Worm (Caenorhabditis elegans) whole organism, dauer: Measurements from ENCODE around the gene C16D9.1.

Experiments used
- unc-62 ChIP-seq: sonication (generic microtip); optimal IDR thresholded peaks from 2 replicates; lab custom pipeline; 2017; ENCODE audit warnings: missing biosample characterization, missing genetic modification reagents, missing genetic modification characterization

The C16D9.1 gene

ce11 chrV:8259016-8259415, at the start of gene C16D9.1:
Gene C16D9.1 (plus strand): TSS chrV:8259316.
- TF ChIP-seq unc-62 (GFP tag; lab: Kevin White, UChicago), result no peak

DNA sequence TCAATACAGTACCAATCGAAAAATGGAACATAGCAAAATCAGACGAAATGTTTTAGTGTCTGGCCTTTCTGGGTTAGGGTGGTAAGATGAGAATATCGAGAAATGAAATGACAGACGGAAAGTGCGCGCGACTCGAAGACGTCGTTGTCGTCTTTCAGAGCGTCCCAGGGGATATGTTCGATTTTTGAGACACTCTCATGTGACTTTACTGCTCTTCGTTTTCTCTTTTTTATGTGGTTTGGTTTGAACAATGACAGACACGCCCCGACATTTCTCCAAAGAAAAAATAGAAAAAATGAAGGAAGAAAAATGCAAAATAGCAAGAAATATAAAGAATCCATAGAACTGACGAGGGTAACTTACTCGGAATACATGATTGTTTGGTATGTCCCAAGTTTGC, 48.6 kb upstream of the C16D9.1 start:
- TF ChIP-seq unc-62 (GFP tag; lab: Kevin White, UChicago), result no peak

DNA sequence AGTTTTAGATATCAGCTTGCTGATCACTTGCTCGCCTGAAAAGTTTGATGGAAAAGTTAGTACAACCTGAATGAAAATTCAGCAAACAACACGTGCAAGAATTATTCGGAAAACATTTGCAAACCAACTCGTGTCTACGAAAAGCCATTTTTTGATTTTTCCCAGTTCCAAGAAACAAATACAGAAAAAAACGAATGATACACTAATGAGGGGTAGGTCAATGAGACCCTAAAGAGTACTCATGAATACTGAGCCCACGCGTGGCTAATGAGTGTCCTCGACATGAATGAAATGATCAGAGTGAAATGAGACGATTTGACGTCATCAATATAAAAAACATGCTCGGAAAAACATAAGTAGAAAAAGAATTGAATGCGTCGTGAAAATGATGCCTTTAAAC, 47.1 kb upstream of the C16D9.1 start:
- TF ChIP-seq unc-62 (GFP tag; lab: Kevin White, UChicago), result no peak

- no peak for TF ChIP-seq unc-62 (GFP tag; lab: Kevin White, UChicago)
Observed at ce11 chrV:8212816-8213215, 46.3 kb upstream of the C16D9.1 start.

DNA sequence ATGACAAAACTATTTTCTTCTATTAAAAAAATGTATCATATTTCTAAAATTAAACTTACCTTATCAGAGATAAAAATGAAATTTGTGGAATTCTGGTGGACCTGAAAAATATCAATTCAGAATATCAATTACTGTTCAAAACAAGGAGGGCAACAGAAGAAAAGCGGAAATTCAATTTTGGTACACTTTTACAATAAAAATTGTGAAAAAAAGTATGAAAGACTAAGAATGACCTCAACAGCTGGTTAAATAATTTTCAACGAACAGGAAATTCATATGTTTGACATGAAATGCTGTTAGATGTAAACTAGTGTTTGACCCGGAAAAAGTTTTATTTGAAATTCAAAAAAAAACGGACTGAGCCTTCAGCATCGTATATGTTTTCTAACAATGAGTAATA, 45.2 kb upstream of the C16D9.1 start, which contains the start of gene K07C11.7:
Gene K07C11.7, minus strand, starts transcription at position 101 of the 400 bp plus-strand sequence.
- no peak for TF ChIP-seq unc-62 (GFP tag; lab: Kevin White, UChicago)

DNA sequence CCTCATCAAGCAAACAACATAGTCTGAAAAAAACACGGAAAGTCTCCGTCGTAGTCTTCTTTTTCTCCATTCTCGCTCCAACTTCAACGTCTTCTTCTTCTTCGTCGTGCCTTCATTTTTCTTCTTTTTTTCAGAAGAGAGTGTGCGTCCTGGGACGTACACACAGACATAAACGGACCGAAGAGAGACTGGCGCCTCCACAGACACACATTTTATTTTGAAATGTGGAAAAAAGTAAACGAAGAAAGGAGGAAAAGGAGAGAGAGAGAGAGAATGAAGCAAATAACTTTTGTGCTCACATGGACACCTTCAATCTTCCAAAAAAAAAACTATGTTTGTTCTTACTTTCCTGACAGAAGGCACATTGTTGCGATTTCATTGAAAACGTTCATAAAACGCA, 44.0 kb upstream of the C16D9.1 start:
- TF ChIP-seq unc-62 (GFP tag; lab: Kevin White, UChicago), result no peak

DNA sequence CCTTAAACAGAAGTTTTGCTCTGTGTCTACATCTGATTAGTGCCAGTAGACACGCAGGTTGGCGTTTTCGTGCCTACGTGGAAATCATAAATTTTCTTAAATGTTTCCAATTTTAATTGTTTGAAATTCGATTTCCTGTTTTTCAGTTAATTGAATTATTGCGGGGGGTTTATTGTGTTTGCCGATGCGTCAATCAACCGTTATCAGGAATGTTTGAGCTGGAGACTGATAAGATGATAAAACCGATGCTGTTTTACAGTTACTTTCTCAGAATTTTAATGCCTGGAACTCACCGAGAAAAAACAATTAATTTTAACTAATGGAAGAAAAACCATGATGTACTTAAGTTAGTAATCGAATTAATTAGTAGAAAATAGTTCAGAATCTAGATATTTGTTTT, 42.0 kb upstream of the C16D9.1 start:
- no peak for TF ChIP-seq unc-62 (GFP tag; lab: Kevin White, UChicago)

ce11 chrV:8217661-8218265, 41.4 kb upstream of the C16D9.1 start, which contains the start of gene K07C11.8:
Gene K07C11.8 (minus strand): TSS chrV:8217884.
- TF ChIP-seq unc-62 (GFP tag; lab: Kevin White, UChicago), result no peak

DNA sequence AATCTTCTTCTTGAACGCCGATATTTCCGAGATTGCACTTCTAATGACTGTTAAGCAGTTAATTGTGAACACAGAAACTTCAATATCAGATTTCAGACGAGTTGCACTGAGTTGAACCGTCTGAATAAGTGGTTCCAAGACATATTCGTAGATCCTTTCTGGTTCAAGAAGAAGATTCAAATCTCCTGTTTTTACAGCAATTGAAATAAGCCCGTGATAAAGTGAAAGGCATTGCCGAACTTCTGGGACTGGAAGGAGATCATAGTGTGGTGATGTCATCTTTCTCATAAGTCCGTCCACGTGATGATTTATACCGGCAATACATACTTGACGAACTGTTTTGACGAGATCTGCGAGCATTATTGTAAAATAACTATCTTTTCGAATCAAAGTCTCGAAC, 39.6 kb upstream of the C16D9.1 start:
- no peak for TF ChIP-seq unc-62 (GFP tag; lab: Kevin White, UChicago)

ce11 chrV:8221083-8221538, 38.0 kb upstream of the C16D9.1 start, which contains the start of the genes cogc-6 and air-1:
Gene cogc-6 (minus strand): TSS chrV:8221316.
Gene air-1 (plus strand): TSS chrV:8221488.
- no peak for TF ChIP-seq unc-62 (GFP tag; lab: Kevin White, UChicago)

ce11 chrV:8223417-8223816, 35.7 kb upstream of the C16D9.1 start:
- TF ChIP-seq unc-62 (GFP tag; lab: Kevin White, UChicago), result no peak

DNA sequence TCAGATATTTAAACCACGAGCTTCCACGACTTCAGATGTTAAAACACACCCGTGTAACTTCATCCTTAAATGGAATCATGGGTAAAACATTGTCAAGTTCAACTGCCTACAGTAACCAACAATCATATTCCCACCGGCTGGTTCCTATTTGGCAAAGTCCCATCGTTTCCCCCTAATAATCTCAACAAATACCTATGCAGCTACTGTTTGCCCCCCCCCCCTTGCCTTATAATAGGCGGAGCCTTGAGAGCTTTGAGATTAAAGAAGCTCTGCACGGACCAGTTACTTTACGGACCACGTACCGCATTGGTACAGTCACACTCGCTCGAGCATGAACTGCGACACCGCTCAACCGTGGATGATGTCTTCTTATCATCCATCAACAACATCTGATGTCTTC, 34.5 kb upstream of the C16D9.1 start, which contains the start of gene pax-1:
Gene pax-1, plus strand, starts transcription at position 301 of the 400 bp plus-strand sequence.
- no peak for TF ChIP-seq unc-62 (GFP tag; lab: Kevin White, UChicago)

- no peak for TF ChIP-seq unc-62 (GFP tag; lab: Kevin White, UChicago)
Observed at ce11 chrV:8226812-8227211, 32.3 kb upstream of the C16D9.1 start, which contains the start of gene K07C11.10. Gene K07C11.10 (minus strand): TSS chrV:8226912.

ce11 chrV:8228712-8229119, 30.4 kb upstream of the C16D9.1 start:
- TF ChIP-seq unc-62 (GFP tag; lab: Kevin White, UChicago), result no peak

DNA sequence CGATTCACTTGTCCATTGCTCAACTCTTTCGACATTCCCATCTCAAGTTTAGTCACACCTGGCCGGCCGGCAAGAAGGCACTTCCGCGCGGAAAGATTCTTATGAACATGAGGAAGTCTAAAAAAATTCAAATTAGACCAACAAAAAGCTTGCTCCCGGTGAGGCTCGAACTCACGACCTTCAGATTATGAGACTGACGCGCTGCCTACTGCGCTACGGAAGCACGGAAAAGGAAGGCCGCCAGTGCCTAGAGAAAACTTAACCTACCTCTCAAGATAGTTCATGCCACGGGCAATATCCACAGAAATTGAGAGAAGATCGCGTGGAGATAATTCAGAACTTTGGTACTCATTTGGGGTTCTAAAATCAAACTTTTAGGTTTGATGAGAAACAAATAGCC, 29.1 kb upstream of the C16D9.1 start:
- TF ChIP-seq unc-62 (GFP tag; lab: Kevin White, UChicago), result no peak

DNA sequence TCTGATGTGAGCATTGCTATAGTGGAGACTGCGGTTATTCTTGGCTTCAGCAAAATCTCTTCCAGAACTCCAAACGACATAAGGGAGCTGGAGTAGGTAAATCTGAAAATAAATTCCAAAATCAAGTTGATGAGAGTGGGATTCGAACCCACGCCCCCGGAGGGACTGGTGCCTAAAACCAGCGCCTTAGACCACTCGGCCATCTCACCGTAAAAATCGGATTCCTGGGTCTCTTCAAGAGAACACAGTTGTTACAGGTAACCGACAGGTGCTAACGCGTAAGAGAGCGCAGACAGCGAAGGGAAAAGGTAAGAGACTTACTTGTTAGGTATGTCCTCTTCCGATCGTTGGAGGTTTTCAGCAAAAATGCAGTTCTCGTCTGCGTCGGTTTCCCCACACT, 23.8 kb upstream of the C16D9.1 start:
- TF ChIP-seq unc-62 (GFP tag; lab: Kevin White, UChicago), result no peak

DNA sequence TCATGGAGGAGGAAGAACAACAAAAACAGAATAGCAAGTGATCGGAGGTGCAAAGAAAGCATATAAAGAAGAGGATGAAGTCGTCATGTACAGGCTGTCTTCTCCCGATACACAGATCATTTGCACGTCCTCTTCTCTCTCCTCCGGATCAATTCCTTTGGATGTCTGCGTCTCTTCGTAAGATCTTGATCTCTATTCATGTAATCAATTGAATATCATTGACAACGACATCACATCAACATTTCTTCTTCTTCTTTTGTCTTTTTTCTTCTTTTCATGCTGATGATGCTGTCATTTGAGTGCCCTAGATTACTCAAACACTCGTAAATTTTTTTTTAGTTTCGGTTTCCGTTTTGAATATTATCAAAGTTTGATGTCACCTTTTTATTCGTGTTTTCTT, 20.8 kb upstream of the C16D9.1 start, which contains the start of gene rol-3:
Gene rol-3, minus strand, starts transcription at position 120 of the 400 bp plus-strand sequence.
- no peak for TF ChIP-seq unc-62 (GFP tag; lab: Kevin White, UChicago)
